Fruit fly (Drosophila melanogaster) whole organism, embryonic: ENCODE measurements around the gene Ir94f.
A peak's percentile ranks its signal among the peaks of the same experiment; 100 is the strongest.

Source experiments
- Abd-B ChIP-seq: fragments of 200-800 bp; sonication (Bioruptor generic); optimal IDR thresholded peaks from 2 replicates; lab custom pipeline; 2018; ENCODE audit warnings: missing biosample characterization, mild to moderate bottlenecking, missing genetic modification characterization, moderate library complexity
- Atf3 ChIP-seq: fragments of 200-800 bp; sonication (Bioruptor generic); optimal IDR thresholded peaks from 3 replicates; lab custom pipeline; 2016; ENCODE audit warnings: missing biosample characterization, missing genetic modification characterization
- Atf6 ChIP-seq: fragments of 200-800 bp; sonication (Bioruptor generic); IDR thresholded peaks from 2 replicates; pipeline ENCODE4 v1.3.6; 2022; ENCODE audit warnings: missing biosample characterization, missing genetic modification characterization
- B-H1 ChIP-seq: fragments of 200-800 bp; sonication (Bioruptor generic); IDR thresholded peaks from 3 replicates; pipeline ENCODE4 v1.3.6; 2022; ENCODE audit warnings: missing biosample characterization, missing genetic modification characterization
- CG10209 ChIP-seq: fragments of 200-800 bp; sonication (Bioruptor generic); optimal IDR thresholded peaks from 3 replicates; lab custom pipeline; 2017; ENCODE audit warnings: missing biosample characterization, mild to moderate bottlenecking, missing genetic modification characterization, missing genetic modification reagents
- CG11723 ChIP-seq: fragments of 200-800 bp; sonication (Bioruptor generic); optimal IDR thresholded peaks from 2 replicates; lab custom pipeline; 2017; ENCODE audit warnings: missing biosample characterization, mild to moderate bottlenecking, missing genetic modification characterization
- CG12104 ChIP-seq: fragments of 200-800 bp; sonication (Bioruptor generic); optimal IDR thresholded peaks from 3 replicates; lab custom pipeline; 2016; ENCODE audit warnings: missing biosample characterization, missing genetic modification characterization
- CG12942 ChIP-seq: fragments of 200-800 bp; sonication (Bioruptor generic); optimal IDR thresholded peaks from 3 replicates; lab custom pipeline; 2016; ENCODE audit warnings: missing biosample characterization, missing genetic modification characterization
- CG14860 ChIP-seq: fragments of 200-800 bp; sonication (Bioruptor generic); IDR thresholded peaks from 3 replicates; pipeline ENCODE4 v1.3.6; 2022; ENCODE audit warnings: missing biosample characterization, missing genetic modification characterization; ENCODE audit not compliant: partially characterized antibody
- CG1529 ChIP-seq: fragments of 200-800 bp; sonication (Bioruptor generic); optimal IDR thresholded peaks from 3 replicates; lab custom pipeline; 2018; ENCODE audit warnings: missing biosample characterization, missing genetic modification characterization
- CG16779 ChIP-seq: fragments of 200-800 bp; sonication (Bioruptor generic); IDR thresholded peaks from 2 replicates; pipeline ENCODE4 v1.3.6; 2022; ENCODE audit warnings: missing biosample characterization, missing genetic modification characterization
- CG16815 ChIP-seq: fragments of 200-800 bp; sonication (Bioruptor generic); optimal IDR thresholded peaks from 3 replicates; lab custom pipeline; 2017; ENCODE audit warnings: missing biosample characterization, mild to moderate bottlenecking, missing genetic modification characterization
- CG17328 ChIP-seq: fragments of 200-800 bp; sonication (Bioruptor generic); IDR thresholded peaks from 2 replicates; pipeline ENCODE4 v1.3.6; 2022; ENCODE audit warnings: missing biosample characterization, missing genetic modification characterization
- CG17359 ChIP-seq: fragments of 200-800 bp; sonication (Bioruptor generic); optimal IDR thresholded peaks from 3 replicates; lab custom pipeline; 2018; ENCODE audit warnings: missing biosample characterization, mild to moderate bottlenecking, missing genetic modification characterization, moderate library complexity
- CG18262 ChIP-seq: fragments of 200-800 bp; optimal IDR thresholded peaks from 3 replicates; lab custom pipeline; 2019; ENCODE audit warnings: missing biosample characterization, mild to moderate bottlenecking, missing genetic modification characterization, moderate library complexity
- CG18476 ChIP-seq: fragments of 200-800 bp; sonication (Bioruptor generic); optimal IDR thresholded peaks from 2 replicates; lab custom pipeline; 2016; ENCODE audit warnings: missing biosample characterization, mild to moderate bottlenecking, missing genetic modification characterization
- CG7271 ChIP-seq: fragments of 200-800 bp; sonication (Bioruptor generic); optimal IDR thresholded peaks from 2 replicates; lab custom pipeline; 2018; ENCODE audit warnings: missing biosample characterization, mild to moderate bottlenecking, missing genetic modification characterization, moderate library complexity
- CG7963 ChIP-seq: fragments of 200-800 bp; sonication (Bioruptor generic); IDR thresholded peaks from 3 replicates; pipeline ENCODE4 v1.3.6; 2022; ENCODE audit warnings: missing biosample characterization, missing genetic modification characterization; ENCODE audit not compliant: partially characterized antibody
- CG8089 ChIP-seq: fragments of 200-800 bp; sonication (Bioruptor generic); optimal IDR thresholded peaks from 3 replicates; lab custom pipeline; 2016; ENCODE audit warnings: missing biosample characterization, missing genetic modification characterization
- CG9437 ChIP-seq: fragments of 200-800 bp; sonication (Bioruptor generic); optimal IDR thresholded peaks from 2 replicates; lab custom pipeline; 2018; ENCODE audit warnings: missing biosample characterization, mild to moderate bottlenecking, missing genetic modification characterization
- CG9727 ChIP-seq: fragments of 200-800 bp; sonication (Bioruptor generic); optimal IDR thresholded peaks from 3 replicates; lab custom pipeline; 2017; ENCODE audit warnings: missing biosample characterization, mild to moderate bottlenecking, missing genetic modification characterization
- CG9932 ChIP-seq: fragments of 200-800 bp; sonication (Bioruptor generic); IDR thresholded peaks from 2 replicates; pipeline ENCODE4 v1.3.6; 2022; ENCODE audit warnings: missing biosample characterization, missing genetic modification characterization
- CoRest ChIP-seq: fragments of 200-800 bp; sonication (Bioruptor generic); optimal IDR thresholded peaks from 3 replicates; lab custom pipeline; 2018; ENCODE audit warnings: missing biosample characterization, mild to moderate bottlenecking, missing genetic modification characterization, moderate library complexity
- Dfd ChIP-seq, 2 experiments: fragments of >200 bp; optimal IDR thresholded peaks; 2 replicates each; lab custom pipeline; 2017; ENCODE audit warnings: missing biosample characterization in 2 of 2, missing genetic modification characterization in 2 of 2
- Doc2 ChIP-seq: fragments of 200-800 bp; sonication (Bioruptor generic); IDR thresholded peaks from 2 replicates; pipeline ENCODE4 v1.3.6; 2022; ENCODE audit warnings: missing biosample characterization, missing genetic modification characterization
- Dref ChIP-seq: fragments of 200-800 bp; sonication (Bioruptor generic); IDR thresholded peaks from 2 replicates; pipeline ENCODE4 v1.3.6; 2022; ENCODE audit warnings: missing biosample characterization, missing genetic modification characterization
- Eip74EF ChIP-seq, 2 experiments: fragments of 200-800 bp in 1 of 2; fragments of >200 bp in 1 of 2; sonication (Bioruptor generic) in 1 of 2; optimal IDR thresholded peaks; 2 replicates each; lab custom pipeline; 2017 to 2019; ENCODE audit warnings: missing biosample characterization in 2 of 2, missing genetic modification characterization in 2 of 2, mild to moderate bottlenecking in 1 of 2, moderate library complexity in 1 of 2
- Ets65A ChIP-seq: fragments of 200-800 bp; sonication (Bioruptor generic); peaks from one replicate; lab custom pipeline; 2016; ENCODE audit warnings: missing biosample characterization, missing genetic modification characterization
- Hr51 ChIP-seq, 2 experiments: fragments of 200-800 bp; sonication (Bioruptor generic); optimal IDR thresholded peaks; 2 replicates in 1 of 2; 3 replicates in 1 of 2; lab custom pipeline; 2016 to 2018; ENCODE audit warnings: missing biosample characterization in 2 of 2, missing genetic modification characterization in 2 of 2, mild to moderate bottlenecking in 1 of 2, moderate library complexity in 1 of 2
- Hr78 ChIP-seq, 2 experiments: fragments of 200-800 bp in 1 of 2; fragments of >200 bp in 1 of 2; sonication (Bioruptor generic) in 1 of 2; optimal IDR thresholded peaks; 2 replicates each; lab custom pipeline; 2017 to 2019; ENCODE audit warnings: missing biosample characterization in 2 of 2, missing genetic modification characterization in 2 of 2, mild to moderate bottlenecking in 1 of 2, moderate library complexity in 1 of 2
- Ptx1 ChIP-seq: fragments of 200-800 bp; sonication (Bioruptor generic); IDR thresholded peaks from 2 replicates; pipeline ENCODE4 v1.3.6; 2022; ENCODE audit warnings: missing biosample characterization, missing genetic modification characterization
- Ravus ChIP-seq: fragments of 200-800 bp; sonication (Bioruptor generic); IDR thresholded peaks from 2 replicates; pipeline ENCODE4 v1.3.6; 2022; ENCODE audit warnings: missing biosample characterization, missing genetic modification characterization
- Sin3A ChIP-seq: fragments of >200 bp; optimal IDR thresholded peaks from 2 replicates; lab custom pipeline; 2018
- Ssrp ChIP-seq: fragments of 200-800 bp; sonication (Bioruptor generic); optimal IDR thresholded peaks from 2 replicates; lab custom pipeline; 2018; ENCODE audit warnings: missing biosample characterization, mild to moderate bottlenecking, missing genetic modification characterization, moderate library complexity
- al ChIP-seq: fragments of 200-800 bp; sonication (Bioruptor generic); IDR thresholded peaks from 2 replicates; pipeline ENCODE4 v1.3.6; 2022; ENCODE audit warnings: missing biosample characterization, missing genetic modification characterization
- amos ChIP-seq: fragments of 200-800 bp; sonication (Bioruptor generic); IDR thresholded peaks from 2 replicates; pipeline ENCODE4 v1.3.6; 2022; ENCODE audit warnings: missing biosample characterization, missing genetic modification characterization; ENCODE audit not compliant: partially characterized antibody
- ase ChIP-seq: fragments of 200-800 bp; sonication (Bioruptor generic); IDR thresholded peaks from 3 replicates; pipeline ENCODE4 v1.3.6; 2022; ENCODE audit warnings: missing biosample characterization, missing genetic modification characterization
- ato ChIP-seq: fragments of 200-800 bp; sonication (Bioruptor generic); IDR thresholded peaks from 2 replicates; pipeline ENCODE4 v1.3.6; 2022; ENCODE audit warnings: missing biosample characterization, missing genetic modification characterization; ENCODE audit not compliant: partially characterized antibody
- bcd ChIP-seq: fragments of 200-800 bp; sonication (Bioruptor generic); optimal IDR thresholded peaks from 2 replicates; lab custom pipeline; 2017; ENCODE audit warnings: missing biosample characterization, mild to moderate bottlenecking, missing genetic modification characterization
- crc ChIP-seq: fragments of 200-800 bp; sonication (Bioruptor generic); optimal IDR thresholded peaks from 2 replicates; lab custom pipeline; 2016; ENCODE audit warnings: missing biosample characterization, missing genetic modification characterization
- crol ChIP-seq: fragments of 200-800 bp; sonication (Bioruptor generic); IDR thresholded peaks from 2 replicates; pipeline ENCODE4 v1.3.6; 2022; ENCODE audit warnings: missing biosample characterization, missing genetic modification characterization
- dimm ChIP-seq: fragments of 200-800 bp; sonication (Bioruptor generic); IDR thresholded peaks from 2 replicates; pipeline ENCODE4 v1.3.6; 2022; ENCODE audit warnings: missing biosample characterization, missing genetic modification characterization
- gsb ChIP-seq: fragments of 200-800 bp; sonication (Bioruptor generic); IDR thresholded peaks from 2 replicates; pipeline ENCODE4 v1.3.6; 2022; ENCODE audit warnings: missing biosample characterization, missing genetic modification characterization
- her ChIP-seq: fragments of 200-800 bp; sonication (Bioruptor generic); optimal IDR thresholded peaks from 2 replicates; lab custom pipeline; 2016; ENCODE audit warnings: missing biosample characterization, missing genetic modification characterization
- sd ChIP-seq: fragments of 200-800 bp; sonication (Bioruptor generic); optimal IDR thresholded peaks from 3 replicates; lab custom pipeline; 2018; ENCODE audit warnings: missing biosample characterization, mild to moderate bottlenecking, missing genetic modification characterization, moderate library complexity
- stc ChIP-seq: fragments of 200-800 bp; sonication (Bioruptor generic); IDR thresholded peaks from 2 replicates; pipeline ENCODE4 v1.3.6; 2022; ENCODE audit warnings: missing biosample characterization, missing genetic modification characterization
- stwl ChIP-seq: fragments of 200-800 bp; sonication (Bioruptor generic); optimal IDR thresholded peaks from 3 replicates; lab custom pipeline; 2018; ENCODE audit warnings: missing biosample characterization, mild to moderate bottlenecking, missing genetic modification characterization, moderate library complexity
- tx ChIP-seq: fragments of 200-800 bp; sonication (Bioruptor generic); optimal IDR thresholded peaks from 2 replicates; lab custom pipeline; 2016; ENCODE audit warnings: missing biosample characterization, missing genetic modification characterization
- unc-4 ChIP-seq: fragments of 200-800 bp; sonication (Bioruptor generic); IDR thresholded peaks from 2 replicates; pipeline ENCODE4 v1.3.6; 2022; ENCODE audit warnings: missing biosample characterization, missing genetic modification characterization; ENCODE audit not compliant: partially characterized antibody
- vnd ChIP-seq: fragments of 200-800 bp; sonication (Bioruptor generic); IDR thresholded peaks from 3 replicates; pipeline ENCODE4 v1.3.6; 2022; ENCODE audit warnings: missing biosample characterization, missing genetic modification characterization; ENCODE audit not compliant: partially characterized antibody
- wek ChIP-seq: fragments of 200-800 bp; sonication (Bioruptor generic); optimal IDR thresholded peaks from 3 replicates; lab custom pipeline; 2018; ENCODE audit warnings: missing biosample characterization, mild to moderate bottlenecking, missing genetic modification characterization, moderate library complexity

Ir94f gene

dm6 chr3R:23522296-23522695 lies 40.6 kb downstream of the Ir94f start (continued):
- TF ChIP-seq crc (GFP tag; lab: Kevin White, UChicago) (no peak), CG10209 (GFP tag; lab: Kevin White, UChicago) (no peak), wek (GFP tag; lab: Kevin White, UChicago) (no peak), Atf6 (GFP tag; lab: Robert Waterston, UW) (no peak), Ets65A (GFP tag; lab: Kevin White, UChicago) (no peak), Hr78 (GFP tag; optimal IDR thresholded peaks at IDR 0.05; lab: Kevin White, UChicago) (no peak), dimm (no peak), CG8089 (GFP tag; lab: Kevin White, UChicago) (no peak), CG18262 (tag; lab: Kevin White, UChicago) (no peak), crol (GFP tag; lab: Robert Waterston, UW) (no peak), CG16815 (no peak), CG7271 (no peak), Abd-B (GFP tag; lab: Kevin White, UChicago) (peak; percentile 3), CG1529 (GFP tag; lab: Kevin White, UChicago) (no peak), Doc2 (GFP tag; lab: Robert Waterston, UW) (no peak), CG9727 (GFP tag; lab: Kevin White, UChicago) (no peak), CG7963 (GFP tag; lab: Robert Waterston, UW) (0 out of 3 replicates have a peak, but pooled peaks have one; percentile 23), Eip74EF (GFP tag; optimal IDR thresholded peaks at IDR 0.05; lab: Kevin White, UChicago) (no peak), vnd (peak; percentile 45; the same call in 1 of the 3 replicates), her (GFP tag; lab: Kevin White, UChicago) (no peak), CG18476 (GFP tag; lab: Kevin White, UChicago) (no peak), al (GFP tag; lab: Robert Waterston, UW) (no peak), Ravus (GFP tag; lab: Robert Waterston, UW) (no peak), CoRest (peak; percentile 3), sd (tag; lab: Kevin White, UChicago) (peak; percentile 60), Sin3A (lab: Kevin White, UChicago) (no peak), tx (no peak), amos (GFP tag; lab: Robert Waterston, UW) (peak; percentile 68), ato (GFP tag; lab: Robert Waterston, UW) (no peak), CG12104 (no peak), CG14860 (peak; percentile 46; the same call in 1 of the 3 replicates), stc (GFP tag; lab: Robert Waterston, UW) (no peak), Hr51 (GFP tag; optimal IDR thresholded peaks at IDR 0.05; lab: Kevin White, UChicago) (no peak), CG17328 (GFP tag; lab: Robert Waterston, UW) (no peak), bcd (GFP tag; lab: Kevin White, UChicago) (no peak), CG17359 (no peak), CG9437 (GFP tag; lab: Kevin White, UChicago) (no peak), Dref (GFP tag; lab: Robert Waterston, UW) (no peak), Atf3 (no peak), stwl (tag; lab: Kevin White, UChicago) (peak; percentile 40), gsb (GFP tag; lab: Robert Waterston, UW) (no peak), ase (GFP tag; lab: Robert Waterston, UW) (no peak), Ssrp (tag; lab: Kevin White, UChicago) (no peak), unc-4 (GFP tag; lab: Robert Waterston, UW) (no peak), Dfd (GFP tag; optimal IDR thresholded peaks at IDR 0.05; lab: Kevin White, UChicago) (no peak), CG16779 (GFP tag; lab: Robert Waterston, UW) (no peak), CG11723 (GFP tag; lab: Kevin White, UChicago) (no peak), B-H1 (GFP tag; lab: Robert Waterston, UW) (no peak), Ptx1 (no peak), CG12942 (no peak), CG9932 (no peak)
